Worm (Caenorhabditis elegans): Measurements from ENCODE around the gene phat-6.

phat-6 gene

DNA sequence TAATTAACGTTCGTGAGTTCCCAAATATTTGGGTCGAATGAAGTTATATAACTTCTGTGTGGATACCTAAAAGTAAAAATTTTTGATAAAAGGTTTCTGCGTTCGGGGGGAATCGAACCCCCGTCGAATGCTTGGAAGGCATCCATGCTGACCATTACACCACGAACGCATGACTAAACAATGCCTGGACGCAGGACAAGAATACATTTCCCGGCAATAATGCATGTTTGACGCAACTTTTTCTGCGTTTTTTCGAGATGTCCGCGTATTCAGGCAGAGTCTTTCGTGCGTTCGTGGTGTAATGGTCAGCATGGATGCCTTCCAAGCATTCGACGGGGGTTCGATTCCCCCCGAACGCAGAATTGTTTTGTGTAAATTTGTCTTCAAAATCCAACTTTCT, 6.5 kb upstream of the phat-6 start (continued):
- peak; percentile 84 for TF ChIP-seq F44E2.7 (GFP tag; IDR thresholded peaks at IDR 0.05)
- TF ChIP-seq lin-38 (GFP tag; IDR thresholded peaks at IDR 0.05): peak; percentile 81
- TF ChIP-seq daf-12 (tag; optimal IDR thresholded peaks at IDR 0.05): no peak
- peak; percentile 89 for TF ChIP-seq madf-9 (GFP tag; conservative IDR thresholded peaks at IDR 0.05)
- peak; percentile 21 to 53 for TF ChIP-seq hif-1 (tag; optimal IDR thresholded peaks at IDR 0.05)
- TF ChIP-seq hmg-1.1 (GFP tag; IDR thresholded peaks at IDR 0.05): peak; percentile 92
- TF ChIP-seq hlh-30 (tag; optimal IDR thresholded peaks at IDR 0.05; ENCODE audit: insufficient read depth): peak; percentile 79
- no peak for TF ChIP-seq ceh-32 (tag; optimal IDR thresholded peaks at IDR 0.05; ENCODE audit: poor library complexity)
- TF ChIP-seq spr-3 (GFP tag; optimal IDR thresholded peaks at IDR 0.05): peak; percentile 76
- TF ChIP-seq mdt-29 (GFP tag; IDR thresholded peaks at IDR 0.05): peak; percentile 84
- TF ChIP-seq lin-13 (GFP tag; optimal IDR thresholded peaks at IDR 0.05): peak; percentile 76
- peak; percentile 78 for TF ChIP-seq lin-29 (GFP tag; IDR thresholded peaks at IDR 0.05)

- TF ChIP-seq ctbp-1 (GFP tag; IDR thresholded peaks at IDR 0.05): 0 out of 2 replicates have a peak, but pooled peaks have one; percentile 31
- peak; percentile 13 for TF ChIP-seq ces-1 (GFP tag; optimal IDR thresholded peaks at IDR 0.05)
- peak; percentile 49 for TF ChIP-seq fkh-10 (GFP tag; optimal IDR thresholded peaks at IDR 0.05)
- no peak for TF ChIP-seq cey-2 (tag; optimal IDR thresholded peaks at IDR 0.05; ENCODE audit: borderline replicate concordance, insufficient read depth)
- no peak for TF ChIP-seq hlh-30 (tag; optimal IDR thresholded peaks at IDR 0.05; ENCODE audit: insufficient read depth)
These were observed 6.0 kb upstream of the phat-6 start for ce11 chrX:15200146-15200545.

DNA sequence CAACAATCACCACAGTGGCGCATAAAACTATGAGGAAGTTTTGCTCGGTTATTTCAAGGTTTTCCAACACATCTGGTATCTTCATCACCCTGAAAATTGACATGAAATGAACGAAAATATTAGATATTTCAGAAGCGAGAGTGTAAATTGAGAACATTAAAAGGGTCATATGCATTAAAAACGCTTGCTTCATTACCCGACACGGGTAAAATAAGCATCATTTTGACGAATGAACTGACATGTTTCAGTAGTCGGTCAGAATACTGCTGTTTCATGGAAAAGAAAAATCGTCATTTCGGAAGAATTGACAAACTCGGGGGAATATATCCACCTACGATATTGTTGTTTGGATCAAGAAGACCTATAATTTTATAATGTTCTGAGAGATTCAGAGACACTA, 4.9 kb upstream of the phat-6 start, which contains the start of gene snt-7:
snt-7 (minus strand) TSS at position 101 of the 400 bp plus-strand sequence.
- peak in 1 of 2 experiments; percentile 25 for TF ChIP-seq unc-62 (GFP tag; optimal IDR thresholded peaks at IDR 0.05 in 1 of 2)
- TF ChIP-seq unc-62 (tag; optimal IDR thresholded peaks at IDR 0.05): no peak
- TF ChIP-seq F37D6.2 (tag; optimal IDR thresholded peaks at IDR 0.05): no peak

- TF ChIP-seq nhr-28 (tag; optimal IDR thresholded peaks at IDR 0.05) (no peak), daf-16 (GFP tag; optimal IDR thresholded peaks at IDR 0.05) (peak in 1 of 2 experiments; percentile 27), daf-16 (tag; optimal IDR thresholded peaks at IDR 0.05) (no peak), nhr-6 (tag; optimal IDR thresholded peaks at IDR 0.05) (no peak), lsy-2 (tag; optimal IDR thresholded peaks at IDR 0.05) (peak in 1 of 2 experiments; percentile 5), unc-62 (GFP tag; optimal IDR thresholded peaks at IDR 0.05 in 1 of 2) (peak in 1 of 2 experiments; percentile 65), unc-62 (tag; optimal IDR thresholded peaks at IDR 0.05) (no peak), mep-1 (tag; optimal IDR thresholded peaks at IDR 0.05) (peak; percentile 11), hlh-11 (tag; optimal IDR thresholded peaks at IDR 0.05) (peak; percentile 30)
These were observed 2.8 kb downstream of the phat-6 start for ce11 chrX:15191370-15191769.

- TF ChIP-seq tra-1 (GFP tag; IDR thresholded peaks at IDR 0.05) (0 out of 2 replicates have a peak, but pooled peaks have one; percentile 19), pqm-1 (tag; optimal IDR thresholded peaks at IDR 0.05) (no peak), lin-29 (GFP tag; IDR thresholded peaks at IDR 0.05) (no peak), mxl-3 (GFP tag; optimal IDR thresholded peaks at IDR 0.05) (no peak), set-16 (GFP tag; IDR thresholded peaks at IDR 0.05) (peak; percentile 41), T20F7.1 (GFP tag; optimal IDR thresholded peaks at IDR 0.05) (no peak), Y75B8A.6 (GFP tag; IDR thresholded peaks at IDR 0.05) (no peak), fkh-10 (GFP tag; optimal IDR thresholded peaks at IDR 0.05) (no peak), mes-2 (tag; optimal IDR thresholded peaks at IDR 0.05; ENCODE audit: poor library complexity, severe bottlenecking) (no peak), ZK546.5 (tag; optimal IDR thresholded peaks at IDR 0.05) (no peak), attf-4 (tag; optimal IDR thresholded peaks at IDR 0.05) (no peak), madf-9 (GFP tag; conservative IDR thresholded peaks at IDR 0.05) (no peak), T26A8.4 (GFP tag; IDR thresholded peaks at IDR 0.05) (no peak), pha-4 (GFP tag; IDR thresholded peaks at IDR 0.05) (peak; percentile 15; the same call in 1 of the 2 replicates), pha-4 (tag; optimal IDR thresholded peaks at IDR 0.05) (no peak), zip-11 (GFP tag; IDR thresholded peaks at IDR 0.05) (no peak), duxl-1 (tag; optimal IDR thresholded peaks at IDR 0.05; ENCODE audit: poor library complexity) (no peak), ctbp-1 (GFP tag; IDR thresholded peaks at IDR 0.05) (no peak), Y48G9A.11 (GFP tag; IDR thresholded peaks at IDR 0.05) (no peak), R02D3.7 (tag; optimal IDR thresholded peaks at IDR 0.05) (no peak), egl-43 (GFP tag; IDR thresholded peaks at IDR 0.05) (no peak), F37D6.2 (tag; optimal IDR thresholded peaks at IDR 0.05) (no peak), aly-2 (tag; optimal IDR thresholded peaks at IDR 0.05) (no peak)
These were observed 4.4 kb downstream of the phat-6 start, which contains the start of gene T10B10.4 for ce11 chrX:15189823-15190222. Gene T10B10.4 (plus strand): TSS chrX:15190123.

All from whole organism, L4 larva.